Fruit fly (Drosophila melanogaster) whole organism, prepupa: Measurements from ENCODE around the gene CG5697.

Experiments
- CG11294 ChIP-seq: fragments of 200-800 bp; sonication (Bioruptor generic); IDR thresholded peaks from 2 replicates; pipeline ENCODE4 v1.3.6; 2022; ENCODE audit warnings: missing biosample characterization, missing genetic modification characterization
- CG15336 ChIP-seq: fragments of 200-800 bp; sonication (Bioruptor generic); IDR thresholded peaks from 2 replicates; pipeline ENCODE4 v1.3.6; 2022; ENCODE audit warnings: missing biosample characterization, missing genetic modification characterization
- CG7368 ChIP-seq: fragments of 200-800 bp; sonication (Bioruptor generic); optimal IDR thresholded peaks from 3 replicates; lab custom pipeline; 2016; ENCODE audit warnings: missing biosample characterization, missing genetic modification characterization
- CG9139 ChIP-seq: fragments of 200-800 bp; sonication (Bioruptor generic); optimal IDR thresholded peaks from 3 replicates; lab custom pipeline; 2017; ENCODE audit warnings: missing biosample characterization, mild to moderate bottlenecking, missing genetic modification characterization
- acj6 ChIP-seq: fragments of 200-800 bp; sonication (Bioruptor generic); optimal IDR thresholded peaks from 3 replicates; lab custom pipeline; 2016; ENCODE audit warnings: missing biosample characterization, missing genetic modification characterization
- dsx ChIP-seq: fragments of 200-800 bp; optimal IDR thresholded peaks from 3 replicates; lab custom pipeline; 2019; ENCODE audit warnings: missing biosample characterization, mild to moderate bottlenecking, missing genetic modification characterization, moderate library complexity; ENCODE audit not compliant: poor library complexity, severe bottlenecking
- salr ChIP-seq, 2 experiments: fragments of 200-800 bp; sonication (Bioruptor generic); optimal IDR thresholded peaks; 3 replicates each; lab custom pipeline; 2016 to 2018; ENCODE audit warnings: missing biosample characterization in 2 of 2, missing genetic modification characterization in 2 of 2, mild to moderate bottlenecking in 1 of 2

DNA sequence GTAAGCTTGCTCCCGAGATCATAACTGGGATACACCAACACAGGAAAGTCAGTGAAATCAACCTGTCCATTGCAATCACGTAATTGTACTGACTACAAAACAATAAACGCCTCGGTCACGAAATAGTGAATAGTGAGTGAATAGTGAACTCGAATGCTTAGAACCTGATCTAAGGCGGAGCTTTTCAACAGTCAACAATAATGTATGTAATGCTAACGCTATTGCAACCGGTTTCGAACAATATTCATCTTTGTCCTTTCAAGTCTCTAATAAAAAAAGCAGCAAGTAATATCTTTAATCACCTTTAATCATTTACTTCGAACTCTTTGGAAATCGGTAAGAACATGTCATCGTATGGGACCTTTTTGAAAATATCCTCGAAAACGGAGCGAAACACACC, 30.0 kb downstream of the CG5697 start, which contains the start of gene CG31189:
- TF ChIP-seq dsx (GFP tag; lab: Kevin White, UChicago), result no peak
- no peak for TF ChIP-seq CG11294 (GFP tag; lab: Robert Waterston, UW)
- TF ChIP-seq acj6 (GFP tag; lab: Kevin White, UChicago), result no peak
- no peak for TF ChIP-seq CG7368 (GFP tag; lab: Kevin White, UChicago)
- TF ChIP-seq salr (GFP tag; optimal IDR thresholded peaks at IDR 0.05; lab: Kevin White, UChicago), result no peak
- TF ChIP-seq CG9139 (GFP tag; lab: Kevin White, UChicago), result no peak
- no peak for TF ChIP-seq CG15336 (GFP tag; lab: Robert Waterston, UW)
